Worm (Caenorhabditis elegans) whole organism, L2 larva: ENCODE data around the gene fbxc-20.

Experiments
- C34F6.9 ChIP-seq: fragments of 150-350 bp; optimal IDR thresholded peaks from 2 replicates; lab custom pipeline; 2014; ENCODE audit warnings: missing biosample characterization, missing genetic modification characterization
- alr-1 ChIP-seq: fragments of 150-350 bp; optimal IDR thresholded peaks from 2 replicates; lab custom pipeline; 2014; ENCODE audit warnings: missing biosample characterization, missing genetic modification characterization
- ama-1 ChIP-seq: fragments of 150-350 bp; optimal IDR thresholded peaks from 2 replicates; lab custom pipeline; 2018; ENCODE audit warnings: inconsistent platforms
- ceh-16 ChIP-seq: fragments of 150-350 bp; optimal IDR thresholded peaks from 2 replicates; lab custom pipeline; 2014; ENCODE audit warnings: missing biosample characterization, missing genetic modification characterization
- lin-11 ChIP-seq: fragments of 150-350 bp; sonication (generic microtip); optimal IDR thresholded peaks from 2 replicates; lab custom pipeline; 2014; ENCODE audit warnings: missing biosample characterization, missing genetic modification characterization, inconsistent platforms, mixed read lengths
- nhr-11 ChIP-seq: fragments of 150-350 bp; optimal IDR thresholded peaks from 2 replicates; lab custom pipeline; 2014; ENCODE audit warnings: missing biosample characterization, missing genetic modification characterization
- nhr-12 ChIP-seq: fragments of 150-350 bp; optimal IDR thresholded peaks from 2 replicates; lab custom pipeline; 2014; ENCODE audit warnings: missing biosample characterization, missing genetic modification characterization
- nhr-129 ChIP-seq: fragments of 150-350 bp; optimal IDR thresholded peaks from 2 replicates; lab custom pipeline; 2014; ENCODE audit warnings: missing biosample characterization, missing genetic modification characterization
- nhr-23 ChIP-seq: fragments of 150-350 bp; optimal IDR thresholded peaks from 2 replicates; lab custom pipeline; 2014; ENCODE audit warnings: missing biosample characterization, missing genetic modification reagents, missing genetic modification characterization
- nhr-237 ChIP-seq: fragments of 150-350 bp; optimal IDR thresholded peaks from 2 replicates; lab custom pipeline; 2014; ENCODE audit warnings: missing biosample characterization, missing genetic modification characterization
- nhr-77 ChIP-seq: fragments of 150-350 bp; optimal IDR thresholded peaks from 2 replicates; lab custom pipeline; 2014; ENCODE audit warnings: missing biosample characterization, missing genetic modification characterization
- sma-9 ChIP-seq, 2 experiments: fragments of 150-350 bp in 1 of 2; sonication (generic microtip) in 1 of 2; optimal IDR thresholded peaks; 2 replicates each; lab custom pipeline; 2014 to 2016; ENCODE audit warnings: missing genetic modification characterization in 2 of 2, mild to moderate bottlenecking in 1 of 2, missing biosample characterization in 1 of 2, missing compliant biosample characterization in 1 of 2, missing genetic modification reagents in 1 of 2, moderate library complexity in 1 of 2
- unc-39 ChIP-seq: fragments of 150-350 bp; optimal IDR thresholded peaks from 2 replicates; lab custom pipeline; 2014; ENCODE audit warnings: missing biosample characterization, missing genetic modification characterization

DNA sequence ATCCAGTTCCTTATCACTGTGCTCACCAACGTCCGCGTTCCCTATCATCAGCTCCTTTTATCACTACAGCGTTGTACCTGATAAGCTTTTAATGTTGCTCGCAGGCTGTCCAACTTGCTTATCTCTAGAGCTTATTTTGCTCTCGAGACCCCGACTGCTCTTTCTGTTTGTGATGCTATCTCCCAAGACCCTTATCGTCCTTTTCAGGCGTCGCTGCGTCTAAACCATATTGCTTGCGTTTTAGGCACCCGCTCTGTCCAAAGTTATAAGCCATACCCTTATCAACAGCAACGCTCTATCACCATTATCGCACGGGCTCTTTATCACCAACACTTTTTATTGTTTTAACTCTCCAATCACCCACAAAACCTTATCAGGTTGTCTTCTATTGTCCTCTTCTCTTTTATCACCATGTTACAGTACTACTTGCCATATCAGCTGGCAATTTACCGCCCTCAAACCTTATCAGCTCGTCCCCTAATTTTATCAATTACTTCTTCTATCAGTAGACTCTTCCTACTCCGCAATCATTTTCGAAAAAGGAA, 40.4 kb upstream of the fbxc-20 start:
- TF ChIP-seq nhr-11 (tag; lab: Kevin White, UChicago) = no peak
- TF ChIP-seq sma-9 (GFP tag; optimal IDR thresholded peaks at IDR 0.05; lab: Kevin White, UChicago) = peak; percentile 79
- TF ChIP-seq sma-9 (tag; optimal IDR thresholded peaks at IDR 0.05; lab: Kevin White, UChicago) = no peak
- no peak for TF ChIP-seq lin-11 (tag; lab: Kevin White, UChicago)
- TF ChIP-seq ceh-16 (tag; lab: Kevin White, UChicago) = no peak
- no peak for TF ChIP-seq unc-39
- TF ChIP-seq nhr-12 (tag; lab: Kevin White, UChicago) = no peak
- TF ChIP-seq alr-1 (tag; lab: Kevin White, UChicago) = no peak
- TF ChIP-seq nhr-23 (tag; lab: Kevin White, UChicago) = no peak
- TF ChIP-seq nhr-129 (tag; lab: Kevin White, UChicago) = no peak
- no peak for TF ChIP-seq nhr-77 (tag; lab: Kevin White, UChicago)
- TF ChIP-seq nhr-237 (tag; lab: Kevin White, UChicago) = no peak
- TF ChIP-seq C34F6.9 (tag; lab: Kevin White, UChicago) = no peak
- TF ChIP-seq ama-1 (lab: Kevin White, UChicago) = no peak
